Fruit fly (Drosophila melanogaster) whole organism, prepupa: ENCODE results near the gene CG2712.

Experiments used
- Blimp-1 ChIP-seq: fragments of 200-800 bp; sonication (Bioruptor generic); optimal IDR thresholded peaks from 3 replicates; lab custom pipeline; 2017; ENCODE audit warnings: missing biosample characterization, missing genetic modification characterization, mild to moderate bottlenecking, moderate library complexity, missing genetic modification reagents
- CG10669 ChIP-seq: fragments of 200-800 bp; sonication (Bioruptor generic); optimal IDR thresholded peaks from 3 replicates; lab custom pipeline; 2018; ENCODE audit warnings: missing biosample characterization, mild to moderate bottlenecking, missing genetic modification characterization, moderate library complexity
- CG1621 ChIP-seq: fragments of 200-800 bp; sonication (Bioruptor generic); optimal IDR thresholded peaks from 3 replicates; lab custom pipeline; 2018; ENCODE audit warnings: missing biosample characterization, mild to moderate bottlenecking, missing genetic modification characterization
- CG34406 ChIP-seq: fragments of 200-800 bp; sonication (Bioruptor generic); optimal IDR thresholded peaks from 3 replicates; lab custom pipeline; 2016; ENCODE audit warnings: missing biosample characterization, missing genetic modification characterization
- CG6276 ChIP-seq: fragments of 200-800 bp; sonication (Bioruptor generic); optimal IDR thresholded peaks from 2 replicates; lab custom pipeline; 2017; ENCODE audit warnings: missing biosample characterization, mild to moderate bottlenecking, missing genetic modification characterization
- achi ChIP-seq: fragments of 200-800 bp; sonication (Bioruptor generic); optimal IDR thresholded peaks from 3 replicates; lab custom pipeline; 2016; ENCODE audit warnings: missing biosample characterization, missing genetic modification characterization

DNA sequence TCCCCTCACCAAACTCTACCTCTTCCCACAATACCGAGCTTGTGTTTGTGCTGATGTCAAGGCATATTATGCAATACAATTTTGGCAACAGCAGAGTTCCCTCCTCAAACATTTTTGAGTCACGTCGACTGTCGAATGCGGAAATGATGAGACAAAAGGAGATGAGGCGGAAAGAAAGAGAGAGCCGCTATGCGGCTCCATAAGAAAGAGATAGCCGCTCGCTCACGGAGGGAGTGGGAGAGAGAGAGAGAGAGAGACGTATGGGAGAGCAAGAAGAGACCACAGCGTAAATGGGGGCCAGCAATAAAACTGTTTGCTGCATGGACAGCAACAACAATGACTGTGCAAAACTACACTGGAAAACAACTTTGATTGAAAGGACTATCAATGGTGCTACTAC lies 33.2 kb downstream of the CG2712 start:
- TF ChIP-seq CG6276 (GFP tag; lab: Kevin White, UChicago) = no peak
- TF ChIP-seq CG34406 = no peak
- no peak for TF ChIP-seq CG10669 (GFP tag; lab: Kevin White, UChicago)
- no peak for TF ChIP-seq Blimp-1 (GFP tag; lab: Kevin White, UChicago)
- TF ChIP-seq CG1621 = no peak
- no peak for TF ChIP-seq achi (GFP tag; lab: Kevin White, UChicago)
